Fruit fly (Drosophila melanogaster): ENCODE measurements around the gene Scr.

- TF ChIP-seq insv (optimal IDR thresholded peaks at IDR 0.05) = no peak
- no peak for TF ChIP-seq Sin3A (optimal IDR thresholded peaks at IDR 0.05)
- no peak for TF ChIP-seq ttk (optimal IDR thresholded peaks at IDR 0.05)
- TF ChIP-seq psq (optimal IDR thresholded peaks at IDR 0.05) = no peak
- TF ChIP-seq Myc (optimal IDR thresholded peaks at IDR 0.05) = no peak
Measured at dm6 chr3R:6815751-6816039, 34.1 kb downstream of the Scr start.

All from Kc167 (cell line).